Fruit fly (Drosophila melanogaster) whole organism, embryonic: ENCODE results near the gene CG2681.

ENCODE experiments used
- Ada2b ChIP-seq: fragments of 200-800 bp; sonication (Bioruptor generic); IDR thresholded peaks from 2 replicates; pipeline ENCODE4 v1.3.6; 2022; ENCODE audit warnings: missing biosample characterization, missing genetic modification characterization
- BEAF-32 ChIP-seq: fragments of 200-800 bp; sonication (Bioruptor generic); optimal IDR thresholded peaks from 3 replicates; lab custom pipeline; 2017; ENCODE audit warnings: missing biosample characterization, missing genetic modification characterization, mild to moderate bottlenecking, moderate library complexity, missing genetic modification reagents
- Bdp1 ChIP-seq: fragments of 200-800 bp; sonication (Bioruptor generic); optimal IDR thresholded peaks from 3 replicates; lab custom pipeline; 2016; ENCODE audit warnings: missing biosample characterization, missing genetic modification characterization
- Blimp-1 ChIP-seq: fragments of 200-800 bp; sonication (Bioruptor generic); optimal IDR thresholded peaks from 3 replicates; lab custom pipeline; 2018; ENCODE audit warnings: missing biosample characterization, missing genetic modification characterization, mild to moderate bottlenecking, moderate library complexity, missing genetic modification reagents
- CG11093 ChIP-seq: fragments of 200-800 bp; sonication (Bioruptor generic); IDR thresholded peaks from 3 replicates; pipeline ENCODE4 v1.3.6; 2022; ENCODE audit warnings: missing biosample characterization, missing genetic modification characterization
- CG13296 ChIP-seq: fragments of 200-800 bp; sonication (Bioruptor generic); optimal IDR thresholded peaks from 3 replicates; lab custom pipeline; 2018; ENCODE audit warnings: missing biosample characterization, mild to moderate bottlenecking, missing genetic modification characterization
- CG14014 ChIP-seq: fragments of 200-800 bp; sonication (Bioruptor generic); IDR thresholded peaks from 2 replicates; pipeline ENCODE4 v1.3.6; 2022; ENCODE audit warnings: missing biosample characterization, missing genetic modification characterization
- CG1647 ChIP-seq: fragments of 200-800 bp; sonication (Bioruptor generic); optimal IDR thresholded peaks from 3 replicates; lab custom pipeline; 2016; ENCODE audit warnings: missing biosample characterization, missing genetic modification characterization
- CG17802 ChIP-seq: fragments of 200-800 bp; sonication (Bioruptor generic); optimal IDR thresholded peaks from 2 replicates; lab custom pipeline; 2018; ENCODE audit warnings: missing biosample characterization, mild to moderate bottlenecking, missing genetic modification characterization, moderate library complexity
- CG18011 ChIP-seq: fragments of 200-800 bp; sonication (Bioruptor generic); optimal IDR thresholded peaks from 2 replicates; lab custom pipeline; 2017; ENCODE audit warnings: missing biosample characterization, missing genetic modification characterization, mild to moderate bottlenecking, moderate library complexity, missing genotype
- CG2116 ChIP-seq: fragments of 200-800 bp; sonication (Bioruptor generic); optimal IDR thresholded peaks from 3 replicates; lab custom pipeline; 2018; ENCODE audit warnings: missing biosample characterization, mild to moderate bottlenecking, missing genetic modification characterization
- CG3065 ChIP-seq: fragments of 200-800 bp; sonication (Bioruptor generic); optimal IDR thresholded peaks from 2 replicates; lab custom pipeline; 2016; ENCODE audit warnings: missing biosample characterization, missing genetic modification characterization
- CG31224 ChIP-seq: fragments of 200-800 bp; sonication (Bioruptor generic); IDR thresholded peaks from 2 replicates; pipeline ENCODE4 v1.3.6; 2022; ENCODE audit warnings: missing biosample characterization, missing genetic modification characterization
- CG34422 ChIP-seq: fragments of 200-800 bp; sonication (Bioruptor generic); IDR thresholded peaks from 3 replicates; pipeline ENCODE4 v1.3.6; 2022; ENCODE audit warnings: missing biosample characterization, missing genetic modification characterization
- CG4424 ChIP-seq: fragments of 200-800 bp; sonication (Bioruptor generic); optimal IDR thresholded peaks from 3 replicates; lab custom pipeline; 2016; ENCODE audit warnings: missing biosample characterization, missing genetic modification characterization
- CG9932 ChIP-seq: fragments of 200-800 bp; sonication (Bioruptor generic); IDR thresholded peaks from 2 replicates; pipeline ENCODE4 v1.3.6; 2022; ENCODE audit warnings: missing biosample characterization, missing genetic modification characterization
- D ChIP-seq, 2 experiments: fragments of 200-800 bp in 1 of 2; fragments of >200 bp in 1 of 2; sonication (Bioruptor generic) in 1 of 2; optimal IDR thresholded peaks; 2 replicates in 1 of 2; 3 replicates in 1 of 2; lab custom pipeline; 2017; ENCODE audit warnings: mild to moderate bottlenecking in 1 of 2, missing biosample characterization in 1 of 2, missing genetic modification characterization in 1 of 2, missing genetic modification reagents in 1 of 2
- Dbx ChIP-seq: fragments of 200-800 bp; sonication (Bioruptor generic); IDR thresholded peaks from 3 replicates; pipeline ENCODE4 v1.3.6; 2022; ENCODE audit warnings: missing biosample characterization, missing genetic modification characterization
- Dek ChIP-seq: fragments of 200-800 bp; sonication (Bioruptor generic); optimal IDR thresholded peaks from 3 replicates; lab custom pipeline; 2019; ENCODE audit warnings: missing biosample characterization, mild to moderate bottlenecking, missing genetic modification characterization, moderate library complexity
- Dip3 ChIP-seq: fragments of 200-800 bp; sonication (Bioruptor generic); optimal IDR thresholded peaks from 3 replicates; lab custom pipeline; 2016; ENCODE audit warnings: missing biosample characterization, missing genetic modification characterization
- Hand ChIP-seq: fragments of 200-800 bp; sonication (Bioruptor generic); optimal IDR thresholded peaks from 2 replicates; lab custom pipeline; 2017; ENCODE audit warnings: mild to moderate bottlenecking, missing biosample characterization, missing genetic modification reagents, missing genetic modification characterization
- Hmx ChIP-seq: fragments of 200-800 bp; sonication (Bioruptor generic); optimal IDR thresholded peaks from 2 replicates; lab custom pipeline; 2016; ENCODE audit warnings: missing biosample characterization, missing genetic modification characterization
- MTF-1 ChIP-seq: fragments of 200-800 bp; sonication (Bioruptor generic); optimal IDR thresholded peaks from 2 replicates; lab custom pipeline; 2018; ENCODE audit warnings: missing biosample characterization, mild to moderate bottlenecking, missing genetic modification characterization, borderline replicate concordance
- Mes4 ChIP-seq: fragments of 200-800 bp; sonication (Bioruptor generic); optimal IDR thresholded peaks from 2 replicates; lab custom pipeline; 2016; ENCODE audit warnings: missing biosample characterization, missing genetic modification characterization
- NC2β ChIP-seq: fragments of 200-800 bp; sonication (Bioruptor generic); optimal IDR thresholded peaks from 2 replicates; lab custom pipeline; 2016; ENCODE audit warnings: missing biosample characterization, missing genetic modification characterization
- Pdp1 ChIP-seq, 2 experiments: fragments of 200-800 bp; sonication (Bioruptor generic); optimal IDR thresholded peaks; 3 replicates each; lab custom pipeline; 2016; ENCODE audit warnings: missing biosample characterization in 2 of 2, missing genetic modification characterization in 2 of 2, mild to moderate bottlenecking in 1 of 2, moderate library complexity in 1 of 2
- Poxn ChIP-seq: fragments of 200-800 bp; sonication (Bioruptor generic); IDR thresholded peaks from 2 replicates; pipeline ENCODE4 v1.3.6; 2022; ENCODE audit warnings: missing biosample characterization, missing genetic modification characterization
- Sox100B ChIP-seq: fragments of 200-800 bp; sonication (Bioruptor generic); optimal IDR thresholded peaks from 3 replicates; lab custom pipeline; 2018; ENCODE audit warnings: missing biosample characterization, mild to moderate bottlenecking, missing genetic modification characterization
- ara ChIP-seq: fragments of 200-800 bp; sonication (Bioruptor generic); IDR thresholded peaks from 2 replicates; pipeline ENCODE4 v1.3.6; 2022; ENCODE audit warnings: missing biosample characterization, missing genetic modification characterization
- az2 ChIP-seq: fragments of 200-800 bp; sonication (Bioruptor generic); optimal IDR thresholded peaks from 3 replicates; lab custom pipeline; 2016; ENCODE audit warnings: missing biosample characterization, missing genetic modification characterization
- danr ChIP-seq: fragments of 200-800 bp; sonication (Bioruptor generic); IDR thresholded peaks from 2 replicates; pipeline ENCODE4 v1.3.6; 2022; ENCODE audit warnings: missing biosample characterization, missing genetic modification characterization
- dmrt99B ChIP-seq: fragments of 200-800 bp; sonication (Bioruptor generic); optimal IDR thresholded peaks from 2 replicates; lab custom pipeline; 2018; ENCODE audit warnings: missing biosample characterization, mild to moderate bottlenecking, missing genetic modification characterization, moderate library complexity
- dysf ChIP-seq: fragments of 200-800 bp; sonication (Bioruptor generic); IDR thresholded peaks from 3 replicates; pipeline ENCODE4 v1.3.6; 2022; ENCODE audit warnings: missing biosample characterization, missing genetic modification characterization
- her ChIP-seq: fragments of 200-800 bp; sonication (Bioruptor generic); optimal IDR thresholded peaks from 2 replicates; lab custom pipeline; 2016; ENCODE audit warnings: missing biosample characterization, missing genetic modification characterization
- ind ChIP-seq: fragments of 200-800 bp; sonication (Bioruptor generic); optimal IDR thresholded peaks from 3 replicates; lab custom pipeline; 2016; ENCODE audit warnings: missing biosample characterization, missing genetic modification characterization
- inv ChIP-seq: fragments of 200-800 bp; sonication (Bioruptor generic); IDR thresholded peaks from 2 replicates; pipeline ENCODE4 v1.3.6; 2022; ENCODE audit warnings: missing biosample characterization, missing genetic modification characterization; ENCODE audit not compliant: partially characterized antibody
- kay ChIP-seq: fragments of 200-800 bp; sonication (Bioruptor generic); optimal IDR thresholded peaks from 2 replicates; lab custom pipeline; 2016; ENCODE audit warnings: missing biosample characterization, missing genetic modification characterization
- klu ChIP-seq: fragments of 200-800 bp; sonication (Bioruptor generic); IDR thresholded peaks from 2 replicates; pipeline ENCODE4 v1.3.6; 2022; ENCODE audit warnings: missing biosample characterization, missing genetic modification characterization
- lmd ChIP-seq: fragments of 200-800 bp; sonication (Bioruptor generic); IDR thresholded peaks from 2 replicates; pipeline ENCODE4 v1.3.6; 2022; ENCODE audit warnings: missing biosample characterization, missing genetic modification characterization
- mirr ChIP-seq: fragments of 200-800 bp; sonication (Bioruptor generic); optimal IDR thresholded peaks from 3 replicates; lab custom pipeline; 2018; ENCODE audit warnings: missing biosample characterization, mild to moderate bottlenecking, missing genetic modification characterization
- pfk ChIP-seq: fragments of 200-800 bp; sonication (Bioruptor generic); optimal IDR thresholded peaks from 2 replicates; lab custom pipeline; 2018; ENCODE audit warnings: missing biosample characterization, mild to moderate bottlenecking, missing genetic modification characterization, moderate library complexity
- pnt ChIP-seq: fragments of 200-800 bp; sonication (Bioruptor generic); optimal IDR thresholded peaks from 3 replicates; lab custom pipeline; 2016; ENCODE audit warnings: missing biosample characterization, missing genetic modification characterization
- prd ChIP-seq, 3 experiments: fragments of >200 bp in 2 of 3; fragments of 200-800 bp in 1 of 3; sonication (Bioruptor generic) in 1 of 3; optimal IDR thresholded peaks in 2 of 3; IDR thresholded peaks in 1 of 3; 2 replicates in 2 of 3; 3 replicates in 1 of 3; pipeline versions ENCODE4 v1.3.6 to Lab custom; 2017 to 2022; ENCODE audit warnings: missing biosample characterization in 1 of 3, missing genetic modification characterization in 1 of 3
- ranshi ChIP-seq: fragments of 200-800 bp; sonication (Bioruptor generic); IDR thresholded peaks from 2 replicates; pipeline ENCODE4 v1.3.6; 2022; ENCODE audit warnings: missing biosample characterization, missing genetic modification characterization
- seq ChIP-seq: fragments of 200-800 bp; sonication (Bioruptor generic); IDR thresholded peaks from 2 replicates; pipeline ENCODE4 v1.3.6; 2022; ENCODE audit warnings: missing biosample characterization, missing genetic modification characterization
- so ChIP-seq: fragments of 200-800 bp; sonication (Bioruptor generic); IDR thresholded peaks from 3 replicates; pipeline ENCODE4 v1.3.6; 2022; ENCODE audit warnings: missing biosample characterization, missing genetic modification characterization
- stc ChIP-seq: fragments of 200-800 bp; sonication (Bioruptor generic); IDR thresholded peaks from 2 replicates; pipeline ENCODE4 v1.3.6; 2022; ENCODE audit warnings: missing biosample characterization, missing genetic modification characterization
- tgo ChIP-seq: fragments of 200-800 bp; sonication (Bioruptor generic); IDR thresholded peaks from 3 replicates; pipeline ENCODE4 v1.3.6; 2022; ENCODE audit warnings: missing biosample characterization, missing genetic modification characterization
- trh ChIP-seq: fragments of 200-800 bp; sonication (Bioruptor generic); optimal IDR thresholded peaks from 2 replicates; lab custom pipeline; 2016; ENCODE audit warnings: missing biosample characterization, missing genetic modification characterization
- ttk ChIP-seq: fragments of 200-800 bp; sonication (Bioruptor generic); IDR thresholded peaks from 2 replicates; pipeline ENCODE4 v2.1.2; 2022; ENCODE audit warnings: missing biosample characterization, missing genetic modification characterization
- vvl ChIP-seq: fragments of 200-800 bp; sonication (Bioruptor generic); IDR thresholded peaks from 2 replicates; pipeline ENCODE4 v1.3.6; 2022; ENCODE audit warnings: missing biosample characterization, missing genetic modification characterization

The CG2681 gene

DNA sequence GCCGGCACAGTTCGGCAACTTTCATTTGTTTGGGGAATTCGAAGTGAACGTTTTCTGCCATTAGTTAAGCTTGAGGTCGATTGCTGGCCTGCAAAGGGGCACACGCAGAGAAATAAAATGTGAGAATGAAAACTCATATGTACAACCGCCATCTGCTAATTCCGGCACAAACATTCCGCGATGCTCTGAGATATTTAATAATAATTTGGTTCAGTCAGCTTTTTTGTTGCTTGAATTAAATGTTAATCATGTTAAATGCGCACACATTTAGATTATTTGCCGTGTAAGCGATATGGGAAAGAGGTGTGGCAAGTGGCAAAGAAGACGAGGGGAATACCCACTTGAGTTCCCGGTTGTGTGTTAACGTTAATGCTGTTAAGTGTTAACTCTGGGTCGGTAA, 48.9 kb downstream of the CG2681 start (continued):
- TF ChIP-seq CG9932 (GFP tag; lab: Robert Waterston, UW), result no peak
- no peak for TF ChIP-seq CG3065
- TF ChIP-seq CG1647 (GFP tag; lab: Kevin White, UChicago), result no peak
- no peak for TF ChIP-seq CG11093 (GFP tag; lab: Robert Waterston, UW)
- peak; percentile 14 for TF ChIP-seq az2 (GFP tag; lab: Kevin White, UChicago)
- TF ChIP-seq Pdp1 (GFP tag; optimal IDR thresholded peaks at IDR 0.05; lab: Kevin White, UChicago), result no peak
- TF ChIP-seq ranshi (GFP tag; lab: Robert Waterston, UW), result no peak
- no peak for TF ChIP-seq pfk (GFP tag; lab: Kevin White, UChicago)
- TF ChIP-seq ind (GFP tag; lab: Kevin White, UChicago), result peak; percentile 9
- no peak for TF ChIP-seq D (optimal IDR thresholded peaks at IDR 0.05; lab: Kevin White, UChicago)
- peak; percentile 5 for TF ChIP-seq D (GFP tag; optimal IDR thresholded peaks at IDR 0.05; lab: Kevin White, UChicago)
- TF ChIP-seq seq, result peak; percentile 17; the same call in 1 of the 2 replicates
- no peak for TF ChIP-seq mirr (GFP tag; lab: Kevin White, UChicago)
- peak; percentile 1 for TF ChIP-seq Sox100B
- TF ChIP-seq Hmx (GFP tag; lab: Kevin White, UChicago), result no peak
- no peak for TF ChIP-seq pnt (GFP tag; lab: Kevin White, UChicago)
- TF ChIP-seq Ada2b, result peak; percentile 29; the same call in 1 of the 2 replicates
- TF ChIP-seq Blimp-1 (GFP tag; lab: Kevin White, UChicago), result peak; percentile 52
- TF ChIP-seq ttk, result peak; percentile 15; the same call in 1 of the 2 replicates
- no peak for TF ChIP-seq CG13296 (GFP tag; lab: Kevin White, UChicago)
- TF ChIP-seq CG2116, result no peak
- TF ChIP-seq klu (GFP tag; lab: Robert Waterston, UW), result no peak
- peak; percentile 66 for TF ChIP-seq dysf
- 0 out of 2 replicates have a peak, but pooled peaks have one; percentile 25 for TF ChIP-seq CG14014 (GFP tag; lab: Robert Waterston, UW)
- TF ChIP-seq CG17802 (tag; lab: Kevin White, UChicago), result peak; percentile 1
- no peak for TF ChIP-seq CG18011 (GFP tag; lab: Kevin White, UChicago)
- peak; percentile 23 for TF ChIP-seq CG4424
- TF ChIP-seq Bdp1 (GFP tag; lab: Kevin White, UChicago), result no peak
- no peak; the same call in 2 of the 3 replicates for TF ChIP-seq CG34422
- TF ChIP-seq kay (GFP tag; lab: Kevin White, UChicago), result no peak
- TF ChIP-seq dmrt99B (tag; lab: Kevin White, UChicago), result peak; percentile 54
- TF ChIP-seq Hand (GFP tag; lab: Kevin White, UChicago), result no peak
- no peak for TF ChIP-seq Dek (tag; lab: Kevin White, UChicago)
- no peak for TF ChIP-seq MTF-1 (GFP tag; lab: Kevin White, UChicago)
- TF ChIP-seq so (GFP tag; lab: Robert Waterston, UW), result no peak
- TF ChIP-seq vvl (GFP tag; lab: Robert Waterston, UW), result peak; percentile 35
- TF ChIP-seq tgo, result peak; percentile 21; the same call in 1 of the 3 replicates
- no peak for TF ChIP-seq her (GFP tag; lab: Kevin White, UChicago)
- no peak for TF ChIP-seq Dip3 (GFP tag; lab: Kevin White, UChicago)
- TF ChIP-seq CG31224, result no peak
- TF ChIP-seq lmd, result no peak
- TF ChIP-seq danr (GFP tag; lab: Robert Waterston, UW), result no peak
- no peak for TF ChIP-seq Poxn (GFP tag; lab: Robert Waterston, UW)
- TF ChIP-seq prd (optimal IDR thresholded peaks at IDR 0.05; lab: Kevin White, UChicago), result no peak
- 0 out of 3 replicates have a peak, but pooled peaks have one; percentile 29 for TF ChIP-seq prd (GFP tag; IDR thresholded peaks at IDR 0.05; lab: Robert Waterston, UW)
- TF ChIP-seq ara (GFP tag; lab: Robert Waterston, UW), result no peak
- peak; percentile 44; the same call in 1 of the 3 replicates for TF ChIP-seq Dbx
- TF ChIP-seq stc (GFP tag; lab: Robert Waterston, UW), result peak; percentile 35; the same call in 1 of the 2 replicates
- no peak for TF ChIP-seq NC2β (GFP tag; lab: Kevin White, UChicago)
- TF ChIP-seq inv, result no peak
- TF ChIP-seq trh (GFP tag; lab: Kevin White, UChicago), result no peak
- TF ChIP-seq BEAF-32 (GFP tag; lab: Kevin White, UChicago), result no peak
- TF ChIP-seq Mes4 (GFP tag; lab: Kevin White, UChicago), result no peak
